Fruit fly (Drosophila melanogaster): ENCODE data around the gene tfc.

Gene tfc

DNA sequence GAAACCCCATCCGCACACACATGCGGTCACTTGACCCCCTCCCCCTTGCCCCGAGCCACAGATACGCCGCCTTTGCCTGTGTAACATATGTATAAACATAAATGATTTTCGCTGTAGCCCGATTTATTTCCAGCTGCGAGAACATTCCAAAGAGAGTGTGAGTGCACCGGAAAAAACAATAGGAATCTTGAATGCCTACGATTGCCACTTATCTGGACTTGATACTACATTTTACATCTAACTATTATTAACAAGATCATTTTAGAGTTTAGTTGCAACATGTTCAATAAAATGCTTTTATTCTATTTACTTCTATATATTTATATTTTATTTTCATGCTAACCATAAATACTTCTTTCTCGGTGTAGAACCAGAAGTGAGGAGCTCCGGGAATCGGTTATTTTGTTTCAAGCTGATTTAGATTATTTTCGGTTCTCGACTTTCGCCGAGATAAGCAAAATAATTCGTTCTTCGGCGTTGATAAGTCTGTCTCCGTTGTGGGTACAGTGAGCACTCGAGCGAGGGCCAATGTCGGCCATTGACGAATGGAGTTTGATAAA, 43.9 kb downstream of the tfc start (continued):
- TF ChIP-seq lov (optimal IDR thresholded peaks at IDR 0.05) (no peak), lov (GFP tag; IDR thresholded peaks at IDR 0.05) (peak; percentile 68; the same call in 2 of the 3 replicates), HmgZ (tag; optimal IDR thresholded peaks at IDR 0.05) (peak; percentile 58), CG33557 (GFP tag; optimal IDR thresholded peaks at IDR 0.05) (peak; percentile 81), CG2120 (GFP tag; optimal IDR thresholded peaks at IDR 0.05) (peak; percentile 75), CG31441 (GFP tag; IDR thresholded peaks at IDR 0.05) (peak; percentile 97), insv (GFP tag; optimal IDR thresholded peaks at IDR 0.05) (peak in 1 of 2 experiments; percentile 30), CG16815 (GFP tag; optimal IDR thresholded peaks at IDR 0.05) (peak; percentile 76), CG10654 (GFP tag; optimal IDR thresholded peaks at IDR 0.05) (peak; percentile 72), H15 (GFP tag; IDR thresholded peaks at IDR 0.05) (peak; percentile 67; the same call in 2 of the 3 replicates), CG10979 (tag; optimal IDR thresholded peaks at IDR 0.05) (peak; percentile 93), CG13424 (tag; optimal IDR thresholded peaks at IDR 0.05) (peak; percentile 82), lab (GFP tag; optimal IDR thresholded peaks at IDR 0.05) (peak; percentile 88), Lpt (GFP tag; optimal IDR thresholded peaks at IDR 0.05) (no peak), seq (GFP tag; IDR thresholded peaks at IDR 0.05) (peak; percentile 52; the same call in 1 of the 2 replicates), Nf-YC (tag; optimal IDR thresholded peaks at IDR 0.05) (peak; percentile 70), CG34376 (GFP tag; optimal IDR thresholded peaks at IDR 0.05) (peak; percentile 81), Med (GFP tag) (peak; percentile 74), chinmo (GFP tag; IDR thresholded peaks at IDR 0.05; ENCODE audit: partially characterized antibody) (no peak), CG10267 (tag; optimal IDR thresholded peaks at IDR 0.05) (peak; percentile 84), CG6254 (GFP tag; optimal IDR thresholded peaks at IDR 0.05) (peak; percentile 79), CG10274 (GFP tag; optimal IDR thresholded peaks at IDR 0.05) (peak; percentile 37), CG30431 (GFP tag; optimal IDR thresholded peaks at IDR 0.05) (peak; percentile 60), D19A (tag; optimal IDR thresholded peaks at IDR 0.05) (peak; percentile 88), inv (GFP tag; IDR thresholded peaks at IDR 0.05; ENCODE audit: partially characterized antibody) (no peak), Nf-YA (GFP tag; IDR thresholded peaks at IDR 0.05) (no peak), CG15601 (tag; optimal IDR thresholded peaks at IDR 0.05) (peak; percentile 86), hbn (GFP tag; IDR thresholded peaks at IDR 0.05; ENCODE audit: partially characterized antibody) (no peak), NK7.1 (GFP tag; optimal IDR thresholded peaks at IDR 0.05) (no peak), CG9932 (GFP tag; IDR thresholded peaks at IDR 0.05) (peak; percentile 68), HLHmδ (GFP tag; optimal IDR thresholded peaks at IDR 0.05) (no peak), pita (GFP tag; optimal IDR thresholded peaks at IDR 0.05) (no peak), E2f2 (GFP tag; IDR thresholded peaks at IDR 0.05) (peak; percentile 59), Side (GFP tag; optimal IDR thresholded peaks at IDR 0.05) (no peak), Usf (GFP tag; optimal IDR thresholded peaks at IDR 0.05) (peak; percentile 51), CG7372 (GFP tag; IDR thresholded peaks at IDR 0.05) (peak; percentile 33; the same call in 1 of the 2 replicates), fd102C (GFP tag; optimal IDR thresholded peaks at IDR 0.05) (peak; percentile 41), da (GFP tag; optimal IDR thresholded peaks at IDR 0.05) (no peak), repo (GFP tag; optimal IDR thresholded peaks at IDR 0.05) (no peak), CG15269 (tag; optimal IDR thresholded peaks at IDR 0.05) (peak; percentile 78), sisA (GFP tag; IDR thresholded peaks at IDR 0.05) (peak; percentile 62), CG10366 (GFP tag; IDR thresholded peaks at IDR 0.05) (peak; percentile 79), eyg (GFP tag; optimal IDR thresholded peaks at IDR 0.05) (no peak), CG4404 (GFP tag; IDR thresholded peaks at IDR 0.05) (peak; percentile 78), Dll (GFP tag; IDR thresholded peaks at IDR 0.05; ENCODE audit: partially characterized antibody) (no peak), CG6654 (GFP tag; optimal IDR thresholded peaks at IDR 0.05) (peak; percentile 46), CG10431 (GFP tag; optimal IDR thresholded peaks at IDR 0.05) (peak; percentile 70), MESR4 (GFP tag; optimal IDR thresholded peaks at IDR 0.05) (no peak), ERR (GFP tag; optimal IDR thresholded peaks at IDR 0.05) (no peak), lola (GFP tag; optimal IDR thresholded peaks at IDR 0.05) (peak in 1 of 3 experiments; percentile 88)

Measured in whole organism, embryonic.